Fruit fly (Drosophila melanogaster): ENCODE data around the gene Vps16B.

- TF ChIP-seq EcR (GFP tag; optimal IDR thresholded peaks at IDR 0.05), result peak; percentile 98
- no peak for TF ChIP-seq D1 (tag; optimal IDR thresholded peaks at IDR 0.05)
- TF ChIP-seq CG4496 (GFP tag; IDR thresholded peaks at IDR 0.05), result peak; percentile 46; the same call in 1 of the 3 replicates
- peak; percentile 3 for TF ChIP-seq Snoo (tag; optimal IDR thresholded peaks at IDR 0.05)
- no peak for TF ChIP-seq CG13204 (GFP tag; optimal IDR thresholded peaks at IDR 0.05)
- TF ChIP-seq gl (tag; optimal IDR thresholded peaks at IDR 0.05), result no peak
- no peak for TF ChIP-seq Pif1B (GFP tag; optimal IDR thresholded peaks at IDR 0.05)
- TF ChIP-seq CG15710 (tag; optimal IDR thresholded peaks at IDR 0.05), result peak; percentile 33
- TF ChIP-seq CG8301 (tag; optimal IDR thresholded peaks at IDR 0.05), result no peak
- no peak for TF ChIP-seq CG12605 (GFP tag; IDR thresholded peaks at IDR 0.05)
- TF ChIP-seq CG8159 (tag; optimal IDR thresholded peaks at IDR 0.05), result peak; percentile 52
These were observed 17.1 kb downstream of the Vps16B start, which contains the start of the genes Rnb and Drice for dm6 chr3R:29798966-29799680.

Measured in whole organism, pupa.